Worm (Caenorhabditis elegans) whole organism, late embryonic: ENCODE data around the gene mpk-2.

Source experiments
- K02D7.2 ChIP-seq: sonication (generic microtip); optimal IDR thresholded peaks from 2 replicates; lab custom pipeline; 2017; ENCODE audit warnings: mild to moderate bottlenecking, missing genetic modification characterization, missing compliant biosample characterization
- K09A11.1 ChIP-seq: sonication (generic microtip); optimal IDR thresholded peaks from 2 replicates; lab custom pipeline; 2017; ENCODE audit warnings: antibody characterized with exemption, mild to moderate bottlenecking, missing genetic modification characterization, missing compliant biosample characterization; ENCODE audit not compliant: insufficient read depth
- T23F11.4 ChIP-seq: fragments of 200-800 bp; sonication (Bioruptor generic); optimal IDR thresholded peaks from 2 replicates; lab custom pipeline; 2018; ENCODE audit warnings: mild to moderate bottlenecking, missing genetic modification characterization, missing compliant biosample characterization
- Y22D7AL.16 ChIP-seq: sonication (generic microtip); optimal IDR thresholded peaks from 2 replicates; lab custom pipeline; 2016; ENCODE audit warnings: missing genetic modification characterization, missing compliant biosample characterization
- ceh-2 ChIP-seq: sonication (generic microtip); optimal IDR thresholded peaks from 2 replicates; lab custom pipeline; 2016; ENCODE audit warnings: missing genotype, missing genetic modification characterization, missing compliant biosample characterization
- ceh-22 ChIP-seq: sonication (generic microtip); optimal IDR thresholded peaks from 2 replicates; lab custom pipeline; 2017; ENCODE audit warnings: missing biosample characterization, missing genetic modification characterization
- ceh-9 ChIP-seq: sonication (generic microtip); optimal IDR thresholded peaks from 2 replicates; lab custom pipeline; 2016; ENCODE audit warnings: mild to moderate bottlenecking, missing genetic modification characterization, inconsistent platforms, missing compliant biosample characterization
- dmd-4 ChIP-seq: sonication (generic microtip); optimal IDR thresholded peaks from 2 replicates; lab custom pipeline; 2016; ENCODE audit warnings: borderline replicate concordance, missing genetic modification characterization, missing compliant biosample characterization
- dve-1 ChIP-seq: sonication (generic microtip); optimal IDR thresholded peaks from 2 replicates; lab custom pipeline; 2017; ENCODE audit warnings: antibody characterized with exemption, mild to moderate bottlenecking, missing genetic modification characterization, missing compliant biosample characterization
- elt-4 ChIP-seq: sonication (generic microtip); optimal IDR thresholded peaks from 2 replicates; lab custom pipeline; 2016; ENCODE audit warnings: missing genetic modification characterization, missing compliant biosample characterization
- hlh-6 ChIP-seq: sonication (generic microtip); optimal IDR thresholded peaks from 2 replicates; lab custom pipeline; 2016; ENCODE audit warnings: missing genotype, missing genetic modification characterization, missing compliant biosample characterization
- hlh-8 ChIP-seq: sonication (generic microtip); optimal IDR thresholded peaks from 2 replicates; lab custom pipeline; 2016; ENCODE audit warnings: missing genotype, missing genetic modification characterization, missing compliant biosample characterization
- madf-2 ChIP-seq: sonication (generic microtip); optimal IDR thresholded peaks from 2 replicates; lab custom pipeline; 2017; ENCODE audit warnings: missing genetic modification characterization, missing compliant biosample characterization
- nfya-1 ChIP-seq: sonication (generic microtip); optimal IDR thresholded peaks from 2 replicates; lab custom pipeline; 2017; ENCODE audit warnings: missing genetic modification characterization, mild to moderate bottlenecking, missing compliant biosample characterization, antibody characterized with exemption, moderate library complexity
- nhr-11 ChIP-seq: fragments of 150-350 bp; optimal IDR thresholded peaks from 2 replicates; lab custom pipeline; 2014; ENCODE audit warnings: missing biosample characterization, missing genetic modification characterization
- odd-2 ChIP-seq: sonication (generic microtip); optimal IDR thresholded peaks from 2 replicates; lab custom pipeline; 2017; ENCODE audit warnings: antibody characterized with exemption, mild to moderate bottlenecking, missing genetic modification characterization, missing compliant biosample characterization
- pat-9 ChIP-seq: fragments of 200-800 bp; sonication (Bioruptor generic); optimal IDR thresholded peaks from 2 replicates; lab custom pipeline; 2018; ENCODE audit warnings: mild to moderate bottlenecking, missing genetic modification characterization, moderate library complexity, missing compliant biosample characterization
- pax-1 ChIP-seq: fragments of 150-350 bp; optimal IDR thresholded peaks from 2 replicates; lab custom pipeline; 2014; ENCODE audit warnings: missing biosample characterization, missing genetic modification characterization
- pha-2 ChIP-seq: sonication (generic microtip); optimal IDR thresholded peaks from 2 replicates; lab custom pipeline; 2017; ENCODE audit warnings: mild to moderate bottlenecking, missing genetic modification characterization, missing compliant biosample characterization
- pqm-1 ChIP-seq: sonication (generic microtip); optimal IDR thresholded peaks from 2 replicates; lab custom pipeline; 2016; ENCODE audit warnings: missing genetic modification characterization, missing compliant biosample characterization
- pros-1 ChIP-seq: fragments of 150-350 bp; optimal IDR thresholded peaks from 2 replicates; lab custom pipeline; 2014; ENCODE audit warnings: missing biosample characterization, missing genetic modification reagents, missing genetic modification characterization
- ref-2 ChIP-seq: sonication (generic microtip); optimal IDR thresholded peaks from 2 replicates; lab custom pipeline; 2016; ENCODE audit warnings: missing genetic modification characterization, missing compliant biosample characterization
- rnt-1 ChIP-seq: sonication (generic microtip); optimal IDR thresholded peaks from 2 replicates; lab custom pipeline; 2016; ENCODE audit warnings: missing genetic modification characterization, missing compliant biosample characterization
- sox-4 ChIP-seq: sonication (generic microtip); optimal IDR thresholded peaks from 2 replicates; lab custom pipeline; 2017; ENCODE audit warnings: mild to moderate bottlenecking, missing genetic modification characterization, inconsistent platforms, missing compliant biosample characterization
- syd-9 ChIP-seq: sonication (generic microtip); optimal IDR thresholded peaks from 2 replicates; lab custom pipeline; 2016; ENCODE audit warnings: mild to moderate bottlenecking, missing genetic modification characterization, moderate library complexity, missing compliant biosample characterization
- ztf-16 ChIP-seq: sonication (generic microtip); optimal IDR thresholded peaks from 2 replicates; lab custom pipeline; 2017; ENCODE audit warnings: missing genetic modification characterization, missing compliant biosample characterization

mpk-2 gene

DNA sequence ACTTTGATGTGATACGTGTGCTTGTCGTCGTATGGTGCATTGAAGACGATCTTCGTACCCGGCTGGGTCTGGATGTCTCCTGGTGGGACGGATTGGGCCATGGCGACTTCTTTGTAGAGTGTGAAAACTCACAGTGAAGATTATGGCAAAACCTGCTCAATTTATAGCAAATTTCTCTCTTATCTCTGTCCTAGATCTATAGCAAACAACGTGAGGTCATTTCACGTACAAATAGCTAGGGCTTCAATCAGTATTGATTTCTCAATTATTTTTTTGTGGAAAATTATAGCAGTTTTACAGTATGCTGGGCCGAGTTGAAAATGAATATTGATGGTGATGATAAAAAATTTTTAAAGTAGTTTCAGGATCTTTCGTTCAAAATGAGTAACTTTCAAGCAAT is 53.1 kb downstream of the mpk-2 start, which contains the start of gene msp-45:
Gene msp-45, minus strand, starts transcription at position 101 of the 400 bp plus-strand sequence.
- no peak for TF ChIP-seq ceh-9 (tag; lab: Kevin White, UChicago)
- TF ChIP-seq syd-9: no peak
- no peak for TF ChIP-seq sox-4
- no peak for TF ChIP-seq ref-2 (tag; lab: Kevin White, UChicago)
- TF ChIP-seq ztf-16 (tag; lab: Kevin White, UChicago): no peak
- TF ChIP-seq rnt-1 (tag; lab: Kevin White, UChicago): no peak
- no peak for TF ChIP-seq ceh-22 (tag; lab: Kevin White, UChicago)
- TF ChIP-seq pros-1: no peak
- no peak for TF ChIP-seq pax-1
- TF ChIP-seq dve-1 (tag; lab: Kevin White, UChicago): no peak
- TF ChIP-seq dmd-4: no peak
- no peak for TF ChIP-seq hlh-6 (tag; lab: Kevin White, UChicago)

DNA sequence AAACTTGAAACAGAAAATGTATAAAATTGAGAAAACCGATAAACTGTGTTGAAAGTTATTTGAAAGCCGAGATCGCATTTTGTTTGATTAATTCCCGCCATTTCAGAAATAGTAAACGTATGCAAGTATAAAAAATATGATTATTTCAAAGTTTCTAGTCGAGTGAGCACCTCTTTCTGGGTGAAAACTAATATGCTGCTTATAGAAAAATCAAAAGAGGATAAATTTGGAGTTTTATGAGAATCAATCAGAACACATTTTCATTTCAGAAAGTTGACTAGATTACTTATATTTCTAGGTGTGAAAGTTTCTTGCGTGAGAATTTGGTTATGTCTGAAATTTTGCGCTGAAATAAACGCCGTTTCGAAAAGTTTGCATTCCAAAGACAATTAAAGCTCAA is 53.6 kb downstream of the mpk-2 start, which contains the start of gene srb-13:
Gene srb-13, minus strand, starts transcription at position 101 of the 400 bp plus-strand sequence.
- TF ChIP-seq odd-2 (tag; lab: Kevin White, UChicago): no peak
- TF ChIP-seq pat-9 (tag; lab: Kevin White, UChicago): no peak
- no peak for TF ChIP-seq T23F11.4 (GFP tag; lab: Kevin White, UChicago)
- TF ChIP-seq Y22D7AL.16 (tag; lab: Kevin White, UChicago): no peak
- TF ChIP-seq nhr-11 (tag; lab: Kevin White, UChicago): no peak
- TF ChIP-seq dve-1 (tag; lab: Kevin White, UChicago): no peak
- TF ChIP-seq elt-4: no peak
- no peak for TF ChIP-seq nfya-1 (tag; lab: Kevin White, UChicago)
- no peak for TF ChIP-seq pqm-1 (tag; lab: Kevin White, UChicago)
- no peak for TF ChIP-seq madf-2 (tag; lab: Kevin White, UChicago)
- no peak for TF ChIP-seq K02D7.2 (tag; lab: Kevin White, UChicago)
- TF ChIP-seq hlh-8: no peak
- no peak for TF ChIP-seq K09A11.1 (tag; lab: Kevin White, UChicago)
- TF ChIP-seq pax-1: no peak
- TF ChIP-seq pha-2 (tag; lab: Kevin White, UChicago): no peak
- no peak for TF ChIP-seq ceh-2
- no peak for TF ChIP-seq ref-2 (tag; lab: Kevin White, UChicago)
